Worm (Caenorhabditis elegans) whole organism, early embryonic: ENCODE measurements around the gene Y119D3B.14.

ENCODE experiments used
- B0310.2 ChIP-seq: sonication (generic microtip); optimal IDR thresholded peaks from 2 replicates; lab custom pipeline; 2016; ENCODE audit warnings: mild to moderate bottlenecking, missing genetic modification characterization, missing compliant biosample characterization
- aly-1 ChIP-seq: sonication (generic microtip); optimal IDR thresholded peaks from 2 replicates; lab custom pipeline; 2016; ENCODE audit warnings: missing genetic modification characterization, missing compliant biosample characterization
- ama-1 ChIP-seq: fragments of 150-350 bp; optimal IDR thresholded peaks from 2 replicates; lab custom pipeline; 2014
- ceh-13 ChIP-seq: fragments of 200-800 bp; sonication (Bioruptor generic); optimal IDR thresholded peaks from 2 replicates; lab custom pipeline; 2018; ENCODE audit warnings: mild to moderate bottlenecking, missing genetic modification characterization, missing compliant biosample characterization
- ceh-36 ChIP-seq: sonication (generic microtip); optimal IDR thresholded peaks from 2 replicates; lab custom pipeline; 2016; ENCODE audit warnings: missing genetic modification characterization, inconsistent platforms, missing compliant biosample characterization
- hmbx-1 ChIP-seq: sonication (generic microtip); optimal IDR thresholded peaks from 2 replicates; lab custom pipeline; 2016; ENCODE audit warnings: mild to moderate bottlenecking, missing genetic modification characterization, missing compliant biosample characterization
- pes-1 ChIP-seq: fragments of 200-800 bp; sonication (Bioruptor generic); IDR thresholded peaks from 2 replicates; pipeline ENCODE4 v1.3.6; 2022; ENCODE audit warnings: missing genetic modification reagents, missing genetic modification characterization, missing compliant biosample characterization
- sea-1 ChIP-seq: fragments of 200-800 bp; sonication (Bioruptor generic); conservative IDR thresholded peaks from 2 replicates; pipeline ENCODE4 v1.3.6; 2022; ENCODE audit warnings: missing genetic modification characterization, missing compliant biosample characterization
- tra-4 ChIP-seq: sonication (generic microtip); optimal IDR thresholded peaks from 2 replicates; lab custom pipeline; 2017; ENCODE audit warnings: missing genetic modification characterization, missing compliant biosample characterization

DNA sequence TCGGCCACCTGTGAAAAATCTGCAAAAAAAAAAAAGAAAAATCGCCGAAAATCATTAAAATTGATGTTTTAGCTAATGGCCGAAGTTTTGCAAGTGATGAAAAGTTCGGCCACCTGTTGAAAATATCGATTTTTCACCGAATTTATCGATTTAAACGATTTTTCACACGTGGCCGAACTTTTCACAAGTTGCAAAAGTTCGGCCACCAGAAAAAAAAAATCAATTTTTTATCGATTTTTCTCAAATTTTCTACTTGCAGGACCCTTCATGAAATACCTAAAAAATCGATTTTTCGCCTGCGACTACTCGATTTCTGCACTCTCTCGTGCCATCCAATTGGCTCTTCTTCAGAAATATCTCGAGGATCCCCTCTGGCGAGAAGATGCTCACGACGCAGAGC is 17.0 kb upstream of the Y119D3B.14 start:
- TF ChIP-seq ceh-36 (tag; lab: Kevin White, UChicago), result no peak
- TF ChIP-seq ama-1, result no peak
- no peak for TF ChIP-seq sea-1 (GFP tag; lab: Robert Waterston, UW)
- TF ChIP-seq ceh-13 (GFP tag; lab: Kevin White, UChicago), result no peak
- no peak for TF ChIP-seq B0310.2 (tag; lab: Kevin White, UChicago)
- TF ChIP-seq pes-1 (GFP tag; lab: Robert Waterston, UW), result no peak
- TF ChIP-seq aly-1 (tag; lab: Kevin White, UChicago), result no peak
- no peak for TF ChIP-seq tra-4 (tag; lab: Kevin White, UChicago)
- no peak for TF ChIP-seq hmbx-1 (tag; lab: Kevin White, UChicago)
